Fruit fly (Drosophila melanogaster): ENCODE measurements around the gene Dus4.
A peak's percentile ranks its signal among the peaks of the same experiment; 100 is the strongest.

The Dus4 gene

dm6 chr2L:19045111-19045560 is 18.0 kb upstream of the Dus4 start, which contains the start of the genes Ttc19 and Acn (continued):
- TF ChIP-seq Oli (tag; optimal IDR thresholded peaks at IDR 0.05): peak; percentile 66
- peak; percentile 98 for TF ChIP-seq sens (GFP tag)
- peak; percentile 9 for TF ChIP-seq CG10565 (GFP tag; optimal IDR thresholded peaks at IDR 0.05)
- peak; percentile 75 for TF ChIP-seq CG4328 (GFP tag; optimal IDR thresholded peaks at IDR 0.05)
- TF ChIP-seq Dll (GFP tag; IDR thresholded peaks at IDR 0.05; ENCODE audit: partially characterized antibody): peak; percentile 98
- peak; percentile 73 for TF ChIP-seq pzg (GFP tag; optimal IDR thresholded peaks at IDR 0.05)
- peak; percentile 80 for TF ChIP-seq dm (GFP tag; optimal IDR thresholded peaks at IDR 0.05)
- TF ChIP-seq NfI (GFP tag; optimal IDR thresholded peaks at IDR 0.05): peak; percentile 86
- no peak for TF ChIP-seq CG4360 (GFP tag; IDR thresholded peaks at IDR 0.05)
- no peak for TF ChIP-seq grn (GFP tag; optimal IDR thresholded peaks at IDR 0.05)
- peak; percentile 86 for TF ChIP-seq CG12236 (GFP tag; optimal IDR thresholded peaks at IDR 0.05)
- TF ChIP-seq CG16813 (GFP tag; IDR thresholded peaks at IDR 0.05; ENCODE audit: partially characterized antibody): peak; percentile 98
- TF ChIP-seq CG3281 (GFP tag; optimal IDR thresholded peaks at IDR 0.05): peak; percentile 76
- TF ChIP-seq pho (GFP tag; optimal IDR thresholded peaks at IDR 0.05): peak; percentile 91
- TF ChIP-seq Xrp1 (GFP tag; IDR thresholded peaks at IDR 0.05): peak; percentile 89
- peak; percentile 36 for TF ChIP-seq CG31388 (GFP tag; optimal IDR thresholded peaks at IDR 0.05)
- TF ChIP-seq eve (GFP tag; optimal IDR thresholded peaks at IDR 0.05): no peak
- TF ChIP-seq CG9727 (GFP tag; optimal IDR thresholded peaks at IDR 0.05): peak; percentile 86
- TF ChIP-seq Lim3 (GFP tag; IDR thresholded peaks at IDR 0.05): peak; percentile 46; the same call in 1 of the 2 replicates
- TF ChIP-seq cas (GFP tag; IDR thresholded peaks at IDR 0.05): peak; percentile 68; the same call in 1 of the 2 replicates
- TF ChIP-seq CG3838 (GFP tag; optimal IDR thresholded peaks at IDR 0.05): peak; percentile 59
- TF ChIP-seq Blimp-1 (GFP tag; optimal IDR thresholded peaks at IDR 0.05): peak; percentile 71
- TF ChIP-seq dmrt99B (tag; optimal IDR thresholded peaks at IDR 0.05): no peak
- TF ChIP-seq az2 (GFP tag; optimal IDR thresholded peaks at IDR 0.05): peak; percentile 82
- TF ChIP-seq Hmx (GFP tag; optimal IDR thresholded peaks at IDR 0.05): peak; percentile 72
- peak; percentile 87 for TF ChIP-seq nerfin-2 (GFP tag; IDR thresholded peaks at IDR 0.05; ENCODE audit: partially characterized antibody)
- TF ChIP-seq gfzf (GFP tag; optimal IDR thresholded peaks at IDR 0.05): peak; percentile 37
- peak; percentile 92 for TF ChIP-seq unc-4 (GFP tag; IDR thresholded peaks at IDR 0.05; ENCODE audit: partially characterized antibody)
- TF ChIP-seq CG32772 (GFP tag; IDR thresholded peaks at IDR 0.05): peak; percentile 81
- peak; percentile 84 for TF ChIP-seq lab (GFP tag; optimal IDR thresholded peaks at IDR 0.05)
- peak; percentile 91 for TF ChIP-seq sob (GFP tag; IDR thresholded peaks at IDR 0.05)
- TF ChIP-seq CG11695 (GFP tag; IDR thresholded peaks at IDR 0.05): peak; percentile 53; the same call in 1 of the 3 replicates
- no peak for TF ChIP-seq Jarid2 (GFP tag; optimal IDR thresholded peaks at IDR 0.05)
- no peak for TF ChIP-seq nau (GFP tag; optimal IDR thresholded peaks at IDR 0.05)
- peak; percentile 72 for TF ChIP-seq Awh (GFP tag; IDR thresholded peaks at IDR 0.05)
- TF ChIP-seq CG12942 (GFP tag; optimal IDR thresholded peaks at IDR 0.05): peak; percentile 79
- TF ChIP-seq TFAM (GFP tag; optimal IDR thresholded peaks at IDR 0.05): peak; percentile 32
- peak; percentile 82 for TF ChIP-seq CG9437 (GFP tag; optimal IDR thresholded peaks at IDR 0.05)
- peak; percentile 95 for TF ChIP-seq hb (GFP tag; IDR thresholded peaks at IDR 0.05; ENCODE audit: partially characterized antibody)
- TF ChIP-seq CG2199 (GFP tag; IDR thresholded peaks at IDR 0.05): no peak
- TF ChIP-seq ase (GFP tag; IDR thresholded peaks at IDR 0.05): peak; percentile 67; the same call in 2 of the 3 replicates
- no peak for TF ChIP-seq bigmax (GFP tag; optimal IDR thresholded peaks at IDR 0.05)
- TF ChIP-seq CG8478 (optimal IDR thresholded peaks at IDR 0.05): no peak
- peak; percentile 81 for TF ChIP-seq pnt (GFP tag; optimal IDR thresholded peaks at IDR 0.05)
- no peak for TF ChIP-seq sc (optimal IDR thresholded peaks at IDR 0.05)
- TF ChIP-seq sc (GFP tag; optimal IDR thresholded peaks at IDR 0.05): peak; percentile 32
- 0 out of 2 replicates have a peak, but pooled peaks have one; percentile 9 for TF ChIP-seq CG43689 (GFP tag; IDR thresholded peaks at IDR 0.05)
- TF ChIP-seq Nf-YA (GFP tag; IDR thresholded peaks at IDR 0.05): peak; percentile 62
- peak; percentile 86 for TF ChIP-seq NC2β (GFP tag; optimal IDR thresholded peaks at IDR 0.05)
- TF ChIP-seq kah (GFP tag; optimal IDR thresholded peaks at IDR 0.05): peak; percentile 29
- TF ChIP-seq CG9609 (GFP tag; optimal IDR thresholded peaks at IDR 0.05): peak; percentile 90

Measured in whole organism, embryonic.